Fruit fly (Drosophila melanogaster) whole organism, prepupa: Measurements from ENCODE around the gene Hnf4.
A peak's percentile ranks its signal among the peaks of the same experiment; 100 is the strongest.

Experiments
- CG10631 ChIP-seq: fragments of 200-800 bp; sonication (Bioruptor generic); optimal IDR thresholded peaks from 2 replicates; lab custom pipeline; 2016; ENCODE audit warnings: missing biosample characterization, missing genetic modification characterization
- CG11294 ChIP-seq: fragments of 200-800 bp; sonication (Bioruptor generic); IDR thresholded peaks from 2 replicates; pipeline ENCODE4 v1.3.6; 2022; ENCODE audit warnings: missing biosample characterization, missing genetic modification characterization
- CG11762 ChIP-seq: fragments of 200-800 bp; sonication (Bioruptor generic); optimal IDR thresholded peaks from 3 replicates; lab custom pipeline; 2016; ENCODE audit warnings: missing biosample characterization, missing genetic modification characterization; ENCODE audit not compliant: insufficient read depth
- CG11902 ChIP-seq: fragments of 200-800 bp; sonication (Bioruptor generic); optimal IDR thresholded peaks from 3 replicates; lab custom pipeline; 2016; ENCODE audit warnings: missing biosample characterization, missing genetic modification characterization
- CG1621 ChIP-seq: fragments of 200-800 bp; sonication (Bioruptor generic); optimal IDR thresholded peaks from 3 replicates; lab custom pipeline; 2018; ENCODE audit warnings: missing biosample characterization, mild to moderate bottlenecking, missing genetic modification characterization
- CG31627 ChIP-seq: fragments of 200-800 bp; sonication (Bioruptor generic); optimal IDR thresholded peaks from 3 replicates; lab custom pipeline; 2016; ENCODE audit warnings: missing biosample characterization, missing genetic modification characterization
- CG3919 ChIP-seq: fragments of 200-800 bp; sonication (Bioruptor generic); optimal IDR thresholded peaks from 3 replicates; lab custom pipeline; 2016; ENCODE audit warnings: missing biosample characterization, missing genetic modification characterization
- CG4318 ChIP-seq: fragments of 200-800 bp; sonication (Bioruptor generic); optimal IDR thresholded peaks from 3 replicates; lab custom pipeline; 2017; ENCODE audit warnings: missing biosample characterization, mild to moderate bottlenecking, missing genetic modification characterization
- CG6276 ChIP-seq: fragments of 200-800 bp; sonication (Bioruptor generic); optimal IDR thresholded peaks from 2 replicates; lab custom pipeline; 2017; ENCODE audit warnings: missing biosample characterization, mild to moderate bottlenecking, missing genetic modification characterization
- CG6792 ChIP-seq: fragments of 200-800 bp; sonication (Bioruptor generic); optimal IDR thresholded peaks from 3 replicates; lab custom pipeline; 2016; ENCODE audit warnings: missing biosample characterization, missing genetic modification characterization
- CG6808 ChIP-seq: fragments of 200-800 bp; sonication (Bioruptor generic); optimal IDR thresholded peaks from 3 replicates; lab custom pipeline; 2017; ENCODE audit warnings: missing biosample characterization, missing genetic modification characterization, mild to moderate bottlenecking, moderate library complexity, missing genetic modification reagents
- CG7368 ChIP-seq: fragments of 200-800 bp; sonication (Bioruptor generic); optimal IDR thresholded peaks from 3 replicates; lab custom pipeline; 2016; ENCODE audit warnings: missing biosample characterization, missing genetic modification characterization
- CG8119 ChIP-seq: fragments of 200-800 bp; sonication (Bioruptor generic); IDR thresholded peaks from 3 replicates; pipeline ENCODE4 v1.3.6; 2022; ENCODE audit warnings: missing biosample characterization, missing genetic modification characterization
- CG8319 ChIP-seq: fragments of 200-800 bp; sonication (Bioruptor generic); optimal IDR thresholded peaks from 3 replicates; lab custom pipeline; 2016; ENCODE audit warnings: missing biosample characterization, missing genetic modification characterization
- CG8632 ChIP-seq: fragments of 200-800 bp; sonication (Bioruptor generic); optimal IDR thresholded peaks from 3 replicates; lab custom pipeline; 2016; ENCODE audit warnings: missing biosample characterization, missing genetic modification characterization
- Eip75B ChIP-seq: fragments of 200-800 bp; sonication (Bioruptor generic); optimal IDR thresholded peaks from 3 replicates; lab custom pipeline; 2016; ENCODE audit warnings: missing biosample characterization, missing genetic modification characterization
- Eip78C ChIP-seq: fragments of 200-800 bp; sonication (Bioruptor generic); peaks from one replicate; lab custom pipeline; 2016; ENCODE audit warnings: missing biosample characterization, missing genetic modification characterization
- Ets96B ChIP-seq: fragments of 200-800 bp; optimal IDR thresholded peaks from 2 replicates; lab custom pipeline; 2019; ENCODE audit warnings: missing biosample characterization, mild to moderate bottlenecking, missing genetic modification characterization, moderate library complexity
- Hr4 ChIP-seq: fragments of 200-800 bp; sonication (Bioruptor generic); optimal IDR thresholded peaks from 3 replicates; lab custom pipeline; 2016; ENCODE audit warnings: missing biosample characterization, missing genetic modification characterization
- Lpt ChIP-seq: fragments of 200-800 bp; sonication (Bioruptor generic); optimal IDR thresholded peaks from 3 replicates; lab custom pipeline; 2016; ENCODE audit warnings: missing biosample characterization, missing genetic modification characterization
- OdsH ChIP-seq: fragments of 200-800 bp; sonication (Bioruptor generic); optimal IDR thresholded peaks from 3 replicates; lab custom pipeline; 2016; ENCODE audit warnings: missing biosample characterization, missing genetic modification characterization
- Smox ChIP-seq: fragments of 200-800 bp; sonication (Bioruptor generic); optimal IDR thresholded peaks from 3 replicates; lab custom pipeline; 2016; ENCODE audit warnings: missing biosample characterization, missing genetic modification characterization
- Sox102F ChIP-seq: fragments of 200-800 bp; sonication (Bioruptor generic); optimal IDR thresholded peaks from 2 replicates; lab custom pipeline; 2016; ENCODE audit warnings: missing biosample characterization, mild to moderate bottlenecking, missing genetic modification characterization
- acj6 ChIP-seq: fragments of 200-800 bp; sonication (Bioruptor generic); optimal IDR thresholded peaks from 3 replicates; lab custom pipeline; 2016; ENCODE audit warnings: missing biosample characterization, missing genetic modification characterization
- cyc ChIP-seq: fragments of 200-800 bp; sonication (Bioruptor generic); optimal IDR thresholded peaks from 3 replicates; lab custom pipeline; 2016; ENCODE audit warnings: missing biosample characterization, missing genetic modification characterization
- eg ChIP-seq: fragments of 200-800 bp; sonication (Bioruptor generic); IDR thresholded peaks from 3 replicates; pipeline ENCODE4 v1.3.6; 2022; ENCODE audit warnings: missing biosample characterization, missing genetic modification characterization
- fd85E ChIP-seq: fragments of 200-800 bp; sonication (Bioruptor generic); optimal IDR thresholded peaks from 3 replicates; lab custom pipeline; 2016; ENCODE audit warnings: missing biosample characterization, missing genetic modification characterization
- fkh ChIP-seq: fragments of 200-800 bp; sonication (Bioruptor generic); optimal IDR thresholded peaks from 3 replicates; lab custom pipeline; 2017; ENCODE audit warnings: missing biosample characterization, mild to moderate bottlenecking, missing genetic modification characterization, moderate library complexity
- lz ChIP-seq: fragments of 200-800 bp; sonication (Bioruptor generic); optimal IDR thresholded peaks from 3 replicates; lab custom pipeline; 2016; ENCODE audit warnings: missing biosample characterization, missing genetic modification characterization
- net ChIP-seq: fragments of 200-800 bp; sonication (Bioruptor generic); optimal IDR thresholded peaks from 3 replicates; lab custom pipeline; 2016; ENCODE audit warnings: missing biosample characterization, missing genetic modification characterization
- pdm3 ChIP-seq: fragments of 200-800 bp; sonication (Bioruptor generic); optimal IDR thresholded peaks from 3 replicates; lab custom pipeline; 2016; ENCODE audit warnings: missing biosample characterization, missing genetic modification characterization
- salr ChIP-seq, 2 experiments: fragments of 200-800 bp; sonication (Bioruptor generic); optimal IDR thresholded peaks; 3 replicates each; lab custom pipeline; 2016 to 2018; ENCODE audit warnings: missing biosample characterization in 2 of 2, missing genetic modification characterization in 2 of 2, mild to moderate bottlenecking in 1 of 2
- spab ChIP-seq: fragments of 200-800 bp; sonication (Bioruptor generic); optimal IDR thresholded peaks from 2 replicates; lab custom pipeline; 2017; ENCODE audit warnings: missing biosample characterization, mild to moderate bottlenecking, missing genetic modification characterization, missing genetic modification reagents
- svp ChIP-seq: fragments of 200-800 bp; sonication (Bioruptor generic); peaks from one replicate; lab custom pipeline; 2016; ENCODE audit warnings: missing biosample characterization, missing genetic modification characterization
- vri ChIP-seq: fragments of 200-800 bp; sonication (Bioruptor generic); optimal IDR thresholded peaks from 3 replicates; lab custom pipeline; 2016; ENCODE audit warnings: missing biosample characterization, mild to moderate bottlenecking, missing genetic modification characterization

Hnf4 gene

DNA sequence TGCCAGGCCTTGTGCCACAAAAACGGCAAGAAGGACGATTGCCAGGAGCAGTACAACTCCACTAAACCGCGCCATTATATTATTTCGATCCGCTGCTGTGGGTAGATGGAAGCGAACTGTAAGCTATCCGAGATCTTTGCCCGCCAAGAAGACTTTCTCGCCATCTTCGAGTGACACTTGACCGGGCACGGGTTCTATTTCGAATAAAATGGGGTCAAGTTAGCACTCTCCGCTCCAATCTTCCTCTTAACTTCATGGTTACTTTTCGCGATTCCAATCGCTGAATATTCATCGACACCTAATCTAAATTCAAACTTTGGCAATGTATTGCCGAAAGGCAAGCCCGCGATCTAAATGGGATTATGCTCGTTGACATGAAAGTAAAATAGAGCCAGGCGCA is 25.1 kb downstream of the Hnf4 start, which contains the start of gene CG9289:
Gene CG9289 (minus strand): TSS at position 101 of the 400 bp plus-strand sequence.
- TF ChIP-seq pdm3 (GFP tag; lab: Kevin White, UChicago) (no peak), Hr4 (GFP tag; lab: Kevin White, UChicago) (no peak), CG6808 (GFP tag; lab: Kevin White, UChicago) (no peak), lz (GFP tag; lab: Kevin White, UChicago) (no peak), spab (GFP tag; lab: Kevin White, UChicago) (no peak), Ets96B (no peak), acj6 (GFP tag; lab: Kevin White, UChicago) (no peak), Eip75B (GFP tag; lab: Kevin White, UChicago) (no peak), CG31627 (GFP tag; lab: Kevin White, UChicago) (no peak), Sox102F (GFP tag; lab: Kevin White, UChicago) (no peak), CG11902 (no peak), fd85E (GFP tag; lab: Kevin White, UChicago) (no peak), net (GFP tag; lab: Kevin White, UChicago) (no peak), CG11762 (GFP tag; lab: Kevin White, UChicago) (no peak)

- peak; percentile 28 for TF ChIP-seq Eip78C
- TF ChIP-seq CG8319 (GFP tag; lab: Kevin White, UChicago): no peak
Observed at dm6 chr2L:8683261-8684042, 26.0 kb downstream of the Hnf4 start.

- TF ChIP-seq pdm3 (GFP tag; lab: Kevin White, UChicago): no peak
- no peak for TF ChIP-seq Lpt (GFP tag; lab: Kevin White, UChicago)
- TF ChIP-seq Ets96B: no peak
- TF ChIP-seq Hr4 (GFP tag; lab: Kevin White, UChicago): no peak
- no peak for TF ChIP-seq CG11762 (GFP tag; lab: Kevin White, UChicago)
- TF ChIP-seq CG11294: no peak
- TF ChIP-seq CG6808 (GFP tag; lab: Kevin White, UChicago): no peak
- no peak for TF ChIP-seq CG6792 (GFP tag; lab: Kevin White, UChicago)
- no peak for TF ChIP-seq net (GFP tag; lab: Kevin White, UChicago)
- TF ChIP-seq CG6276 (GFP tag; lab: Kevin White, UChicago): no peak
- no peak for TF ChIP-seq CG31627 (GFP tag; lab: Kevin White, UChicago)
- no peak for TF ChIP-seq CG8119 (GFP tag; lab: Robert Waterston, UW)
- no peak for TF ChIP-seq svp
- no peak for TF ChIP-seq CG1621 (tag; lab: Kevin White, UChicago)
- no peak for TF ChIP-seq CG7368
- TF ChIP-seq CG3919 (GFP tag; lab: Kevin White, UChicago): no peak
- no peak for TF ChIP-seq Eip75B (GFP tag; lab: Kevin White, UChicago)
- TF ChIP-seq OdsH (GFP tag; lab: Kevin White, UChicago): no peak
- no peak for TF ChIP-seq salr (GFP tag; optimal IDR thresholded peaks at IDR 0.05; lab: Kevin White, UChicago)
- TF ChIP-seq acj6 (GFP tag; lab: Kevin White, UChicago): no peak
Observed at dm6 chr2L:8679712-8680111, 29.7 kb downstream of the Hnf4 start, which contains the start of gene CG9287. TSS of gene CG9287 (minus strand) at chr2L:8679812.

DNA sequence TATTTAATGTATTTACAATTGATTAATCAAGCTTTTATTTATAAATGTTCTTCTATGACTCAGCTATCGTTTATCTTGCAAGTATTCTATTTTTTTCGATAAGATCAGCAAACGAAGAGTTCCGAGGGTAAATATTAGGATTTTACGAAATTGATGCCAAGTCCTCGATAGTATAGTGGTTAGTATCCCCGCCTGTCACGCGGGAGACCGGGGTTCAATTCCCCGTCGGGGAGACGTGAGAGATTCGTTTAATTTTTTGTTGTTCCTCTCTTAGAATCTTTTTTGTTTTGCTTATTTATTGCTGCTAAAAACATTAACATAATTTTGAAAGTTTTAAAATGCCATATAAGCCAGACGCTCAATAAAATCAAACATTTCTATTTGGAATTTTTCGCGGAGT is 30.5 kb downstream of the Hnf4 start:
- TF ChIP-seq CG8632 (GFP tag; lab: Kevin White, UChicago): no peak
- TF ChIP-seq Lpt (GFP tag; lab: Kevin White, UChicago): no peak
- no peak for TF ChIP-seq CG10631 (GFP tag; lab: Kevin White, UChicago)
- TF ChIP-seq CG3919 (GFP tag; lab: Kevin White, UChicago): no peak
- TF ChIP-seq Smox (GFP tag; lab: Kevin White, UChicago): no peak
- no peak for TF ChIP-seq fkh (GFP tag; lab: Kevin White, UChicago)
- TF ChIP-seq vri (GFP tag; lab: Kevin White, UChicago): no peak
- no peak for TF ChIP-seq CG6808 (GFP tag; lab: Kevin White, UChicago)
- TF ChIP-seq CG4318 (GFP tag; lab: Kevin White, UChicago): no peak
- no peak for TF ChIP-seq CG1621 (tag; lab: Kevin White, UChicago)
- TF ChIP-seq eg (GFP tag; lab: Robert Waterston, UW): no peak
- no peak for TF ChIP-seq CG8319 (GFP tag; lab: Kevin White, UChicago)
- no peak for TF ChIP-seq cyc
- no peak for TF ChIP-seq CG7368
- no peak for TF ChIP-seq CG6792 (GFP tag; lab: Kevin White, UChicago)
